Fruit fly (Drosophila melanogaster) whole organism, embryonic: Measurements from ENCODE around the gene Ets97D.

Experiments used
- Blimp-1 ChIP-seq: fragments of 200-800 bp; sonication (Bioruptor generic); optimal IDR thresholded peaks from 3 replicates; lab custom pipeline; 2018; ENCODE audit warnings: missing biosample characterization, missing genetic modification characterization, mild to moderate bottlenecking, moderate library complexity, missing genetic modification reagents
- Bteb2 ChIP-seq: fragments of 200-800 bp; sonication (Bioruptor generic); optimal IDR thresholded peaks from 2 replicates; lab custom pipeline; 2016; ENCODE audit warnings: missing biosample characterization, missing genetic modification characterization
- CG10147 ChIP-seq: fragments of 200-800 bp; sonication (Bioruptor generic); optimal IDR thresholded peaks from 2 replicates; lab custom pipeline; 2019; ENCODE audit warnings: missing biosample characterization, mild to moderate bottlenecking, missing genetic modification characterization, moderate library complexity
- CG13123 ChIP-seq: fragments of 200-800 bp; sonication (Bioruptor generic); optimal IDR thresholded peaks from 2 replicates; lab custom pipeline; 2016; ENCODE audit warnings: missing biosample characterization, missing genetic modification characterization
- CG14441 ChIP-seq: fragments of 200-800 bp; sonication (Bioruptor generic); IDR thresholded peaks from 2 replicates; pipeline ENCODE4 v1.3.6; 2022; ENCODE audit warnings: missing biosample characterization, missing genetic modification characterization
- CG15269 ChIP-seq: fragments of 200-800 bp; sonication (Bioruptor generic); optimal IDR thresholded peaks from 2 replicates; lab custom pipeline; 2018; ENCODE audit warnings: missing biosample characterization, mild to moderate bottlenecking, missing genetic modification characterization, moderate library complexity
- CG15601 ChIP-seq: fragments of 200-800 bp; sonication (Bioruptor generic); optimal IDR thresholded peaks from 3 replicates; lab custom pipeline; 2019; ENCODE audit warnings: missing biosample characterization, mild to moderate bottlenecking, missing genetic modification characterization, moderate library complexity
- CG17385 ChIP-seq: fragments of 200-800 bp; sonication (Bioruptor generic); optimal IDR thresholded peaks from 3 replicates; lab custom pipeline; 2018; ENCODE audit warnings: missing biosample characterization, mild to moderate bottlenecking, missing genetic modification characterization
- CG30431 ChIP-seq: fragments of 200-800 bp; sonication (Bioruptor generic); optimal IDR thresholded peaks from 2 replicates; lab custom pipeline; 2017; ENCODE audit warnings: missing biosample characterization, missing genetic modification characterization
- CG3407 ChIP-seq: fragments of 200-800 bp; sonication (Bioruptor generic); optimal IDR thresholded peaks from 2 replicates; lab custom pipeline; 2018; ENCODE audit warnings: missing biosample characterization, mild to moderate bottlenecking, missing genetic modification characterization
- CG3847 ChIP-seq: fragments of 200-800 bp; sonication (Bioruptor generic); IDR thresholded peaks from 2 replicates; pipeline ENCODE4 v1.3.6; 2022; ENCODE audit warnings: missing biosample characterization, missing genetic modification characterization
- CG4404 ChIP-seq: fragments of 200-800 bp; sonication (Bioruptor generic); IDR thresholded peaks from 2 replicates; pipeline ENCODE4 v1.3.6; 2022; ENCODE audit warnings: missing biosample characterization, missing genetic modification characterization
- CG4730 ChIP-seq: fragments of 200-800 bp; sonication (Bioruptor generic); IDR thresholded peaks from 2 replicates; pipeline ENCODE4 v1.3.6; 2022; ENCODE audit warnings: missing biosample characterization, missing genetic modification characterization
- CG6175 ChIP-seq: fragments of 200-800 bp; sonication (Bioruptor generic); IDR thresholded peaks from 3 replicates; pipeline ENCODE4 v1.3.6; 2022; ENCODE audit warnings: missing biosample characterization, missing genetic modification characterization
- CG6689 ChIP-seq: fragments of 200-800 bp; sonication (Bioruptor generic); IDR thresholded peaks from 2 replicates; pipeline ENCODE4 v1.3.6; 2022; ENCODE audit warnings: missing biosample characterization, missing genetic modification characterization
- CG7556 ChIP-seq: fragments of 200-800 bp; sonication (Bioruptor generic); optimal IDR thresholded peaks from 2 replicates; lab custom pipeline; 2017; ENCODE audit warnings: missing biosample characterization, mild to moderate bottlenecking, missing genetic modification characterization
- CG9797 ChIP-seq: fragments of 200-800 bp; sonication (Bioruptor generic); optimal IDR thresholded peaks from 3 replicates; lab custom pipeline; 2018; ENCODE audit warnings: missing biosample characterization, mild to moderate bottlenecking, missing genetic modification characterization
- CG9876 ChIP-seq: fragments of 200-800 bp; sonication (Bioruptor generic); optimal IDR thresholded peaks from 2 replicates; lab custom pipeline; 2016; ENCODE audit warnings: missing biosample characterization, missing genetic modification characterization
- CrebB ChIP-seq: fragments of 200-800 bp; sonication (Bioruptor generic); optimal IDR thresholded peaks from 3 replicates; lab custom pipeline; 2018; ENCODE audit warnings: missing biosample characterization, mild to moderate bottlenecking, missing genetic modification characterization
- D ChIP-seq, 2 experiments: fragments of 200-800 bp in 1 of 2; fragments of >200 bp in 1 of 2; sonication (Bioruptor generic) in 1 of 2; optimal IDR thresholded peaks; 2 replicates in 1 of 2; 3 replicates in 1 of 2; lab custom pipeline; 2017; ENCODE audit warnings: mild to moderate bottlenecking in 1 of 2, missing biosample characterization in 1 of 2, missing genetic modification characterization in 1 of 2, missing genetic modification reagents in 1 of 2
- Dek ChIP-seq: fragments of 200-800 bp; sonication (Bioruptor generic); optimal IDR thresholded peaks from 3 replicates; lab custom pipeline; 2019; ENCODE audit warnings: missing biosample characterization, mild to moderate bottlenecking, missing genetic modification characterization, moderate library complexity
- ERR ChIP-seq: fragments of 200-800 bp; sonication (Bioruptor generic); optimal IDR thresholded peaks from 2 replicates; lab custom pipeline; 2016; ENCODE audit warnings: missing biosample characterization, missing genetic modification characterization
- Eip74EF ChIP-seq, 2 experiments: fragments of 200-800 bp in 1 of 2; fragments of >200 bp in 1 of 2; sonication (Bioruptor generic) in 1 of 2; optimal IDR thresholded peaks; 2 replicates each; lab custom pipeline; 2017 to 2019; ENCODE audit warnings: missing biosample characterization in 2 of 2, missing genetic modification characterization in 2 of 2, mild to moderate bottlenecking in 1 of 2, moderate library complexity in 1 of 2
- Gug ChIP-seq: fragments of 200-800 bp; sonication (Bioruptor generic); IDR thresholded peaks from 4 replicates; pipeline ENCODE4 v1.3.6; 2022; ENCODE audit warnings: missing biosample characterization, missing genetic modification characterization
- NK7.1 ChIP-seq: fragments of 200-800 bp; sonication (Bioruptor generic); optimal IDR thresholded peaks from 3 replicates; lab custom pipeline; 2016; ENCODE audit warnings: missing biosample characterization, missing genetic modification characterization
- Oaz ChIP-seq: fragments of 200-800 bp; sonication (Bioruptor generic); IDR thresholded peaks from 2 replicates; pipeline ENCODE4 v1.3.6; 2022; ENCODE audit warnings: missing biosample characterization, missing genetic modification characterization
- Oli ChIP-seq: fragments of 200-800 bp; sonication (Bioruptor generic); optimal IDR thresholded peaks from 2 replicates; lab custom pipeline; 2018; ENCODE audit warnings: missing biosample characterization, mild to moderate bottlenecking, missing genetic modification characterization, moderate library complexity
- Scr ChIP-seq: fragments of 200-800 bp; sonication (Bioruptor generic); IDR thresholded peaks from 2 replicates; pipeline ENCODE4 v1.3.6; 2022; ENCODE audit warnings: missing biosample characterization, missing genetic modification characterization; ENCODE audit not compliant: partially characterized antibody
- Xbp1 ChIP-seq: fragments of 200-800 bp; sonication (Bioruptor generic); optimal IDR thresholded peaks from 3 replicates; lab custom pipeline; 2016; ENCODE audit warnings: missing biosample characterization, mild to moderate bottlenecking, missing genetic modification characterization
- amos ChIP-seq: fragments of 200-800 bp; sonication (Bioruptor generic); IDR thresholded peaks from 2 replicates; pipeline ENCODE4 v1.3.6; 2022; ENCODE audit warnings: missing biosample characterization, missing genetic modification characterization; ENCODE audit not compliant: partially characterized antibody
- ase ChIP-seq: fragments of 200-800 bp; sonication (Bioruptor generic); IDR thresholded peaks from 3 replicates; pipeline ENCODE4 v1.3.6; 2022; ENCODE audit warnings: missing biosample characterization, missing genetic modification characterization
- bab2 ChIP-seq: fragments of 200-800 bp; sonication (Bioruptor generic); optimal IDR thresholded peaks from 2 replicates; lab custom pipeline; 2016; ENCODE audit warnings: missing biosample characterization, missing genetic modification characterization
- cad ChIP-seq: fragments of >200 bp; optimal IDR thresholded peaks from 2 replicates; lab custom pipeline; 2017; ENCODE audit warnings: missing biosample characterization, missing genetic modification characterization
- caup ChIP-seq: fragments of 200-800 bp; sonication (Bioruptor generic); optimal IDR thresholded peaks from 3 replicates; lab custom pipeline; 2017; ENCODE audit warnings: missing biosample characterization, mild to moderate bottlenecking, missing genetic modification characterization, moderate library complexity; ENCODE audit not compliant: severe bottlenecking
- fd64A ChIP-seq: fragments of 200-800 bp; sonication (Bioruptor generic); optimal IDR thresholded peaks from 3 replicates; lab custom pipeline; 2018; ENCODE audit warnings: missing biosample characterization, mild to moderate bottlenecking, missing genetic modification characterization
- fd96Cb ChIP-seq: fragments of 200-800 bp; sonication (Bioruptor generic); optimal IDR thresholded peaks from 2 replicates; lab custom pipeline; 2018; ENCODE audit warnings: missing biosample characterization, mild to moderate bottlenecking, missing genetic modification characterization, moderate library complexity
- h ChIP-seq: fragments of >200 bp; optimal IDR thresholded peaks from 2 replicates; lab custom pipeline; 2017
- nerfin-1 ChIP-seq: fragments of 200-800 bp; sonication (Bioruptor generic); optimal IDR thresholded peaks from 3 replicates; lab custom pipeline; 2019; ENCODE audit warnings: missing biosample characterization, mild to moderate bottlenecking, missing genetic modification characterization, moderate library complexity
- org-1 ChIP-seq: fragments of 200-800 bp; sonication (Bioruptor generic); optimal IDR thresholded peaks from 2 replicates; lab custom pipeline; 2017; ENCODE audit warnings: missing biosample characterization, missing genetic modification characterization
- prd ChIP-seq, 3 experiments: fragments of >200 bp in 2 of 3; fragments of 200-800 bp in 1 of 3; sonication (Bioruptor generic) in 1 of 3; optimal IDR thresholded peaks in 2 of 3; IDR thresholded peaks in 1 of 3; 2 replicates in 2 of 3; 3 replicates in 1 of 3; pipeline versions ENCODE4 v1.3.6 to Lab custom; 2017 to 2022; ENCODE audit warnings: missing biosample characterization in 1 of 3, missing genetic modification characterization in 1 of 3
- rib ChIP-seq: fragments of 200-800 bp; sonication (Bioruptor generic); IDR thresholded peaks from 2 replicates; pipeline ENCODE4 v1.3.6; 2022; ENCODE audit warnings: missing biosample characterization, missing genetic modification characterization
- sd ChIP-seq: fragments of 200-800 bp; sonication (Bioruptor generic); optimal IDR thresholded peaks from 3 replicates; lab custom pipeline; 2018; ENCODE audit warnings: missing biosample characterization, mild to moderate bottlenecking, missing genetic modification characterization, moderate library complexity
- sug ChIP-seq: fragments of 200-800 bp; optimal IDR thresholded peaks from 2 replicates; lab custom pipeline; 2019; ENCODE audit warnings: missing biosample characterization, mild to moderate bottlenecking, missing genetic modification characterization, moderate library complexity
- toy ChIP-seq: fragments of 200-800 bp; sonication (Bioruptor generic); IDR thresholded peaks from 2 replicates; pipeline ENCODE4 v1.3.6; 2022; ENCODE audit warnings: missing biosample characterization, missing genetic modification characterization
- trem ChIP-seq: fragments of 200-800 bp; optimal IDR thresholded peaks from 3 replicates; lab custom pipeline; 2019; ENCODE audit warnings: missing biosample characterization, mild to moderate bottlenecking, missing genetic modification characterization, moderate library complexity
- twi ChIP-seq: fragments of 200-800 bp; optimal IDR thresholded peaks from 2 replicates; lab custom pipeline; 2019; ENCODE audit warnings: missing biosample characterization, mild to moderate bottlenecking, missing genetic modification characterization, moderate library complexity
- vfl ChIP-seq: fragments of 200-800 bp; sonication (Bioruptor generic); optimal IDR thresholded peaks from 2 replicates; lab custom pipeline; 2016; ENCODE audit warnings: missing biosample characterization, missing genetic modification characterization
- vnd ChIP-seq: fragments of 200-800 bp; sonication (Bioruptor generic); IDR thresholded peaks from 3 replicates; pipeline ENCODE4 v1.3.6; 2022; ENCODE audit warnings: missing biosample characterization, missing genetic modification characterization; ENCODE audit not compliant: partially characterized antibody
- wor ChIP-seq: fragments of 200-800 bp; sonication (Bioruptor generic); IDR thresholded peaks from 2 replicates; pipeline ENCODE4 v1.3.6; 2022; ENCODE audit warnings: missing biosample characterization, missing genetic modification characterization
- zen ChIP-seq: fragments of 200-800 bp; sonication (Bioruptor generic); optimal IDR thresholded peaks from 3 replicates; lab custom pipeline; 2018; ENCODE audit warnings: missing biosample characterization, mild to moderate bottlenecking, missing genetic modification characterization, moderate library complexity

Ets97D gene

DNA sequence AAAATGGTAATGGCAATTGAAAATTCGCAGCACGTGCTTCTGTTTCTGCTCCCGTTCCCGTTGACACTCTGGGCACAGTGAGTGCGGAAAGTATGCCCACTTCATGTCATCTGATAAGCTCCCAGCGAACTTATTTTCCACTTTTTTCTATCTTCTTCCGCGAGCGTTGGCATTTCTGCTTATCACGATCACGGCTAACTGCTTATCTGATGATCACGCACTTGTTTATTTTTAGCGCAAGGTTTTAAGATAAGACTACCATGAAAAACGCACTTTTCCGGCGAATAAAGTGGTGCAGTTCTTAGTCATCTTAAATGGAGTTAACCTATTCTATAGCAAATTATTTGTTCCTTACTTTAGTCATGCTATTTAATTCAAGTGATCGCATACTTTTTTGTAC lies 24.7 kb upstream of the Ets97D start (continued):
- 0 out of 2 replicates have a peak, but pooled peaks have one; percentile 25 for TF ChIP-seq CG6689 (GFP tag; lab: Robert Waterston, UW)
- no peak for TF ChIP-seq CG6175 (GFP tag; lab: Robert Waterston, UW)
- no peak for TF ChIP-seq Bteb2 (GFP tag; lab: Kevin White, UChicago)
- TF ChIP-seq org-1 (GFP tag; lab: Kevin White, UChicago) = no peak
- TF ChIP-seq Scr (GFP tag; lab: Robert Waterston, UW) = no peak
- TF ChIP-seq nerfin-1 (tag; lab: Kevin White, UChicago) = peak; percentile 23
- no peak for TF ChIP-seq h (lab: Kevin White, UChicago)
- TF ChIP-seq toy = no peak
- no peak for TF ChIP-seq cad (GFP tag; lab: Kevin White, UChicago)
- peak; percentile 31 for TF ChIP-seq CG17385 (GFP tag; lab: Kevin White, UChicago)
- TF ChIP-seq ase = no peak
- TF ChIP-seq Dek = no peak
- no peak for TF ChIP-seq vnd
- TF ChIP-seq prd (optimal IDR thresholded peaks at IDR 0.05; lab: Kevin White, UChicago) = no peak
- peak; percentile 46; the same call in 1 of the 3 replicates for TF ChIP-seq prd (GFP tag; IDR thresholded peaks at IDR 0.05; lab: Robert Waterston, UW)
- no peak for TF ChIP-seq CG4404 (GFP tag; lab: Robert Waterston, UW)
- peak; percentile 16 for TF ChIP-seq CG15601 (tag; lab: Kevin White, UChicago)
- TF ChIP-seq fd64A = no peak
- TF ChIP-seq CG9797 (GFP tag; lab: Kevin White, UChicago) = no peak
- TF ChIP-seq CG14441 (GFP tag; lab: Robert Waterston, UW) = peak; percentile 31
- TF ChIP-seq fd96Cb = peak; percentile 55
- peak; percentile 35 for TF ChIP-seq caup (GFP tag; lab: Kevin White, UChicago)
- TF ChIP-seq ERR (GFP tag; lab: Kevin White, UChicago) = no peak
- no peak for TF ChIP-seq CG3847 (GFP tag; lab: Robert Waterston, UW)
- TF ChIP-seq Eip74EF (GFP tag; optimal IDR thresholded peaks at IDR 0.05; lab: Kevin White, UChicago) = peak in 1 of 2 experiments; percentile 47
- TF ChIP-seq twi (tag; lab: Kevin White, UChicago) = no peak
- TF ChIP-seq CG4730 (GFP tag; lab: Robert Waterston, UW) = no peak
- TF ChIP-seq amos = no peak
- peak; percentile 25 for TF ChIP-seq Xbp1
- TF ChIP-seq vfl = no peak
- peak; percentile 15 for TF ChIP-seq CG30431 (GFP tag; lab: Kevin White, UChicago)
- peak; percentile 40 for TF ChIP-seq Blimp-1
- TF ChIP-seq bab2 (GFP tag; lab: Kevin White, UChicago) = peak; percentile 48
- no peak for TF ChIP-seq NK7.1 (GFP tag; lab: Kevin White, UChicago)
- TF ChIP-seq wor (GFP tag; lab: Robert Waterston, UW) = 0 out of 2 replicates have a peak, but pooled peaks have one; percentile 22
- TF ChIP-seq trem (tag; lab: Kevin White, UChicago) = no peak
- TF ChIP-seq Oli (tag; lab: Kevin White, UChicago) = peak; percentile 68
- peak; percentile 69 for TF ChIP-seq sug
- peak; percentile 10 for TF ChIP-seq CG9876 (GFP tag; lab: Kevin White, UChicago)
- TF ChIP-seq Gug = no peak
- TF ChIP-seq CG7556 (GFP tag; lab: Kevin White, UChicago) = peak; percentile 16
- TF ChIP-seq Oaz (GFP tag; lab: Robert Waterston, UW) = no peak
- TF ChIP-seq CrebB = no peak
- no peak for TF ChIP-seq rib (GFP tag; lab: Robert Waterston, UW)
- peak; percentile 16 for TF ChIP-seq sd
- TF ChIP-seq CG3407 (GFP tag; lab: Kevin White, UChicago) = peak; percentile 1
- peak; percentile 50 for TF ChIP-seq CG10147 (GFP tag; lab: Kevin White, UChicago)
- no peak for TF ChIP-seq D (optimal IDR thresholded peaks at IDR 0.05; lab: Kevin White, UChicago)
- TF ChIP-seq D (GFP tag; optimal IDR thresholded peaks at IDR 0.05; lab: Kevin White, UChicago) = no peak
- peak; percentile 56 for TF ChIP-seq CG15269 (tag; lab: Kevin White, UChicago)
- no peak for TF ChIP-seq CG13123 (GFP tag; lab: Kevin White, UChicago)
- TF ChIP-seq zen (tag; lab: Kevin White, UChicago) = no peak
